Fruit fly (Drosophila melanogaster) S2 (cell line): ENCODE data around the gene Rpt4.

Experiments
- CG8478 ChIP-seq: fragments of >200 bp; optimal IDR thresholded peaks from 2 replicates; lab custom pipeline; 2018
- CTCF ChIP-seq, 2 experiments: fragments of >200 bp; optimal IDR thresholded peaks; 2 replicates each; lab custom pipeline; 2018

- TF ChIP-seq CTCF (optimal IDR thresholded peaks at IDR 0.05; lab: Kevin White, UChicago) (no peak), CG8478 (lab: Kevin White, UChicago) (no peak)
Measured at dm6 chrX:6263614-6264130, 27.4 kb downstream of the Rpt4 start.
